Worm (Caenorhabditis elegans): ENCODE data around the gene W08A12.2.
A peak's percentile ranks its signal among the peaks of the same experiment; 100 is the strongest.

W08A12.2 gene

DNA sequence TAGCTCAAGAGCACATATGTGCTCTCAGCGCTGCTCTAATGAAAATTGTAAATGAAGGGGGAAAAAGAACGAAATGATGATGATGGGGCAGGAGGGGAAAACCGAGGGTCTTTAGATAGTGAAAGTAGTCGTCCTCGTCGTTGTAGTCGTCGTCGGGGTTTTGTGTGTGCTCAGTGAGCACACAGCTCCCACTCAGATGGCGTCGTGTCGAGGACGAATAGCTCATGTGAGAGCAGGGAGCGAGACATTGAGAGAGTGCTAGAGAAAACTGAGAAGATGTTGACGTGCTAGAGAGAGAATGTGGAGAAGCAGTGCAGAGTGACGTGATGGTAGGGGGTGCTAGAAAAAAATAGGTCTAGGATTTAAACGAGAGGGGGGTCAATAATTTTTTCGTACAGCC lies 32.1 kb upstream of the W08A12.2 start (continued):
- peak; percentile 57 for TF ChIP-seq snu-23 (GFP tag; optimal IDR thresholded peaks at IDR 0.05)
- TF ChIP-seq skn-1 (tag; optimal IDR thresholded peaks at IDR 0.05) = peak; percentile 45
- TF ChIP-seq Y116A8C.19 (tag; optimal IDR thresholded peaks at IDR 0.05; ENCODE audit: borderline replicate concordance) = no peak
- no peak for TF ChIP-seq alr-1 (tag; optimal IDR thresholded peaks at IDR 0.05; ENCODE audit: borderline replicate concordance)
- peak; percentile 36 for TF ChIP-seq egl-13 (tag; optimal IDR thresholded peaks at IDR 0.05)
- TF ChIP-seq nhr-47 (tag; optimal IDR thresholded peaks at IDR 0.05) = peak; percentile 64
- no peak for TF ChIP-seq nhr-28 (tag; optimal IDR thresholded peaks at IDR 0.05)
- 0 out of 2 replicates have a peak, but pooled peaks have one; percentile 11 for TF ChIP-seq isw-1 (GFP tag; IDR thresholded peaks at IDR 0.05)
- TF ChIP-seq tbx-2 (tag; optimal IDR thresholded peaks at IDR 0.05) = peak; percentile 48
- TF ChIP-seq nhr-84 (tag; optimal IDR thresholded peaks at IDR 0.05) = no peak
- peak; percentile 43 for TF ChIP-seq dsc-1 (tag; optimal IDR thresholded peaks at IDR 0.05)
- TF ChIP-seq nhr-85 (tag) = no peak
- TF ChIP-seq dpl-1 (GFP tag; optimal IDR thresholded peaks at IDR 0.05) = peak in 1 of 3 experiments; percentile 20
- TF ChIP-seq lir-3 (tag; optimal IDR thresholded peaks at IDR 0.05; ENCODE audit: poor library complexity) = no peak
- no peak for TF ChIP-seq pqm-1 (tag; optimal IDR thresholded peaks at IDR 0.05)
- TF ChIP-seq lin-14 (GFP tag; optimal IDR thresholded peaks at IDR 0.05) = peak; percentile 90
- TF ChIP-seq unc-62 (GFP tag; optimal IDR thresholded peaks at IDR 0.05) = no peak
- no peak for TF ChIP-seq F16B12.6 (tag; optimal IDR thresholded peaks at IDR 0.05)
- TF ChIP-seq xbp-1 (tag; optimal IDR thresholded peaks at IDR 0.05) = peak; percentile 40
- no peak for TF ChIP-seq rnt-1 (tag; optimal IDR thresholded peaks at IDR 0.05)
- TF ChIP-seq C16A3.4 (tag; optimal IDR thresholded peaks at IDR 0.05) = no peak
- no peak for TF ChIP-seq ces-1 (GFP tag; optimal IDR thresholded peaks at IDR 0.05)
- no peak for TF ChIP-seq unc-30 (tag; optimal IDR thresholded peaks at IDR 0.05)
- no peak for TF ChIP-seq elt-2 (tag; optimal IDR thresholded peaks at IDR 0.05)
- TF ChIP-seq mep-1 (tag; optimal IDR thresholded peaks at IDR 0.05) = peak; percentile 39
- TF ChIP-seq fkh-8 (tag; optimal IDR thresholded peaks at IDR 0.05) = peak; percentile 88
- TF ChIP-seq swsn-7 (tag; optimal IDR thresholded peaks at IDR 0.05) = peak; percentile 53
- TF ChIP-seq snpc-4 (tag; optimal IDR thresholded peaks at IDR 0.05) = peak; percentile 12
- no peak for TF ChIP-seq hlh-17 (GFP tag; optimal IDR thresholded peaks at IDR 0.05; ENCODE audit: borderline replicate concordance)
- peak in 1 of 2 experiments; percentile 39 for TF ChIP-seq lin-35 (GFP tag; optimal IDR thresholded peaks at IDR 0.05)
- no peak for TF ChIP-seq lin-39 (tag; optimal IDR thresholded peaks at IDR 0.05)
- TF ChIP-seq nhr-12 (tag; optimal IDR thresholded peaks at IDR 0.05) = no peak
- peak; percentile 19 to 58 for TF ChIP-seq lsy-2 (tag; optimal IDR thresholded peaks at IDR 0.05)
- no peak for TF ChIP-seq irx-1 (tag; optimal IDR thresholded peaks at IDR 0.05)

DNA sequence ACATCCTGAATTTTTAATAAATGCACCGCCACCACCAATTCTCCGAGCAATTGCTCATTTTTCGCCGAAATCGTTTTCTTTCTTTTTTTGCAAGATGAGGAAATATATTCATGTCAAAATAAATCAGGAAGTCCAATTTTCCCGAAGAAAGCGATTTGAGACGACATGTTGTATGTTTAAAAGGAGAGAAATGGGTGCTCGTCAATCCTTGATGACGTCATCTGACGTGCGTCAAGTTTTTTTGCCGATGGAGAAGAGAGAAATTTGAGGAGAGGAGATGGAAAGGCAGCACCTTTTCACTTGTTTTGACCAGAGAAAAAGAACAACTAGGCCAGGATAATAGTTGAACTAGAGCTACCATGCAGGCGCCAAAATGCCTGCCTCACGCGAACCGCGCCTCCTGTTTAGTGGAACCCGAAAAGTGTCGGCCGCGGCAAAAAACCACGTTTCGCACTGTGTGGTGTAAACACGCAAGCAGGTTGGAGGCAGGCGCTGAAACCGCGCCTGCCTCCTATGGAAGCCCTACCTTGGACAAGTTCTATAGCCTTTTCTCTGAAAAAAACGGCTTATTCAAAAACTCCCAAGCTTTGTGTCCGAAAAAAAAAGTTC lies 30.7 kb upstream of the W08A12.2 start:
- TF ChIP-seq elt-2 (tag; optimal IDR thresholded peaks at IDR 0.05) (no peak), ceh-82 (tag; optimal IDR thresholded peaks at IDR 0.05) (peak in 2 of 3 experiments; percentile 31 to 50), nhr-71 (tag; optimal IDR thresholded peaks at IDR 0.05) (peak; percentile 65), efl-1 (optimal IDR thresholded peaks at IDR 0.05) (peak in 1 of 2 experiments; percentile 38), efl-1 (GFP tag; optimal IDR thresholded peaks at IDR 0.05 in 1 of 2) (peak in 1 of 2 experiments; percentile 90), lin-13 (GFP tag; optimal IDR thresholded peaks at IDR 0.05) (no peak), ceh-88 (GFP tag; IDR thresholded peaks at IDR 0.05) (no peak), hlh-4 (tag; optimal IDR thresholded peaks at IDR 0.05) (no peak), egl-13 (tag; optimal IDR thresholded peaks at IDR 0.05) (peak; percentile 62), nhr-84 (tag; optimal IDR thresholded peaks at IDR 0.05) (no peak), aha-1 (tag; optimal IDR thresholded peaks at IDR 0.05) (no peak), lin-35 (GFP tag; optimal IDR thresholded peaks at IDR 0.05) (peak in 1 of 2 experiments; percentile 31), mef-2 (tag; optimal IDR thresholded peaks at IDR 0.05) (peak; percentile 19), aly-2 (tag; optimal IDR thresholded peaks at IDR 0.05) (no peak), nhr-47 (tag; optimal IDR thresholded peaks at IDR 0.05) (peak; percentile 66), pqm-1 (tag; optimal IDR thresholded peaks at IDR 0.05) (no peak), lsy-2 (tag; optimal IDR thresholded peaks at IDR 0.05) (peak in 1 of 2 experiments; percentile 61), hpl-2 (GFP tag; optimal IDR thresholded peaks at IDR 0.05) (no peak), nhr-237 (tag; optimal IDR thresholded peaks at IDR 0.05) (no peak), efl-3 (GFP tag; optimal IDR thresholded peaks at IDR 0.05) (no peak), dpl-1 (GFP tag; optimal IDR thresholded peaks at IDR 0.05) (peak in 1 of 3 experiments; percentile 16), sup-37 (GFP tag; optimal IDR thresholded peaks at IDR 0.05) (no peak), fos-1 (tag; optimal IDR thresholded peaks at IDR 0.05) (no peak), lin-14 (GFP tag; optimal IDR thresholded peaks at IDR 0.05) (peak; percentile 92), zip-4 (GFP tag; optimal IDR thresholded peaks at IDR 0.05) (no peak), mep-1 (tag; optimal IDR thresholded peaks at IDR 0.05) (peak; percentile 24), F16B12.6 (tag; optimal IDR thresholded peaks at IDR 0.05) (no peak), unc-98 (GFP tag; IDR thresholded peaks at IDR 0.05) (no peak), alr-1 (tag; optimal IDR thresholded peaks at IDR 0.05; ENCODE audit: borderline replicate concordance) (no peak)

Data from whole organism, L1 larva.